Worm (Caenorhabditis elegans) whole organism, L3 larva: ENCODE results near the gene C18H2.5.
A peak's percentile ranks its signal among the peaks of the same experiment; 100 is the strongest.

Source experiments
- ZK546.5 ChIP-seq: sonication (generic microtip); optimal IDR thresholded peaks from 2 replicates; lab custom pipeline; 2017; ENCODE audit warnings: missing biosample characterization, missing genetic modification characterization
- aly-2 ChIP-seq: fragments of 150-350 bp; optimal IDR thresholded peaks from 2 replicates; lab custom pipeline; 2014; ENCODE audit warnings: missing biosample characterization, missing genetic modification characterization
- ama-1 ChIP-seq: fragments of 150-350 bp; optimal IDR thresholded peaks from 2 replicates; lab custom pipeline; 2018
- ceh-16 ChIP-seq: sonication (generic microtip); optimal IDR thresholded peaks from 2 replicates; lab custom pipeline; 2017; ENCODE audit warnings: missing biosample characterization, missing genetic modification characterization
- ceh-28 ChIP-seq: fragments of 150-350 bp; optimal IDR thresholded peaks from 2 replicates; lab custom pipeline; 2014; ENCODE audit warnings: missing biosample characterization, missing genetic modification reagents, missing genetic modification characterization
- ceh-82 ChIP-seq: fragments of 150-350 bp; optimal IDR thresholded peaks from 2 replicates; lab custom pipeline; 2014; ENCODE audit warnings: missing biosample characterization, missing genetic modification characterization
- ceh-9 ChIP-seq: sonication (generic microtip); optimal IDR thresholded peaks from 2 replicates; lab custom pipeline; 2018; ENCODE audit warnings: missing biosample characterization, missing genetic modification characterization
- daf-12 ChIP-seq: fragments of 150-350 bp; optimal IDR thresholded peaks from 2 replicates; lab custom pipeline; 2014; ENCODE audit warnings: missing biosample characterization, missing genetic modification reagents, missing genetic modification characterization
- egl-27 ChIP-seq: sonication (generic microtip); optimal IDR thresholded peaks from 4 replicates; lab custom pipeline; 2017; ENCODE audit warnings: missing biosample characterization, missing genetic modification reagents, missing genetic modification characterization
- egl-5 ChIP-seq: fragments of 150-350 bp; optimal IDR thresholded peaks from 2 replicates; lab custom pipeline; 2017; ENCODE audit warnings: missing biosample characterization, missing genetic modification reagents, missing genetic modification characterization, inconsistent platforms
- elt-1 ChIP-seq: fragments of 150-350 bp; optimal IDR thresholded peaks from 2 replicates; lab custom pipeline; 2014; ENCODE audit warnings: missing biosample characterization, missing genetic modification characterization
- elt-2 ChIP-seq: sonication (generic microtip); optimal IDR thresholded peaks from 2 replicates; lab custom pipeline; 2016; ENCODE audit warnings: missing genetic modification reagents, mild to moderate bottlenecking, missing genetic modification characterization, missing compliant biosample characterization
- elt-3 ChIP-seq, 3 experiments: fragments of 150-350 bp in 1 of 3; sonication (generic microtip) in 2 of 3; optimal IDR thresholded peaks; 2 replicates in 2 of 3; 4 replicates in 1 of 3; lab custom pipeline; 2014 to 2017; ENCODE audit warnings: missing biosample characterization in 3 of 3, missing genetic modification characterization in 3 of 3
- eor-1 ChIP-seq, 2 experiments: fragments of 150-350 bp; optimal IDR thresholded peaks; 2 replicates each; lab custom pipeline; 2014 to 2018; ENCODE audit warnings: missing biosample characterization in 2 of 2, missing genetic modification characterization in 2 of 2
- fkh-10 ChIP-seq: sonication (generic microtip); optimal IDR thresholded peaks from 2 replicates; lab custom pipeline; 2017; ENCODE audit warnings: missing biosample characterization, missing genetic modification reagents, missing genetic modification characterization
- fkh-2 ChIP-seq: fragments of 150-350 bp; optimal IDR thresholded peaks from 2 replicates; lab custom pipeline; 2014; ENCODE audit warnings: missing biosample characterization, missing genetic modification reagents, missing genetic modification characterization
- fos-1 ChIP-seq: fragments of 150-350 bp; optimal IDR thresholded peaks from 2 replicates; lab custom pipeline; 2014; ENCODE audit warnings: missing biosample characterization, missing genetic modification characterization
- hmg-11 ChIP-seq: sonication (generic microtip); optimal IDR thresholded peaks from 2 replicates; lab custom pipeline; 2016; ENCODE audit warnings: missing genetic modification characterization, missing compliant biosample characterization
- lin-15B ChIP-seq: fragments of 150-350 bp; optimal IDR thresholded peaks from 2 replicates; lab custom pipeline; 2014; ENCODE audit warnings: missing biosample characterization, missing genetic modification characterization
- lin-39 ChIP-seq: fragments of 150-350 bp; optimal IDR thresholded peaks from 2 replicates; lab custom pipeline; 2018; ENCODE audit warnings: missing biosample characterization, missing genetic modification reagents, missing genetic modification characterization
- lsy-12 ChIP-seq: sonication (generic microtip); optimal IDR thresholded peaks from 2 replicates; lab custom pipeline; 2016; ENCODE audit warnings: mild to moderate bottlenecking, missing genetic modification characterization, missing compliant biosample characterization
- mdl-1 ChIP-seq: fragments of 150-350 bp; optimal IDR thresholded peaks from 2 replicates; lab custom pipeline; 2014; ENCODE audit warnings: missing biosample characterization, missing genetic modification characterization
- mml-1 ChIP-seq: fragments of 150-350 bp; sonication (generic microtip); optimal IDR thresholded peaks from 3 replicates; lab custom pipeline; 2014; ENCODE audit warnings: missing biosample characterization, missing genetic modification characterization
- nfya-1 ChIP-seq: sonication (generic microtip); optimal IDR thresholded peaks from 2 replicates; lab custom pipeline; 2017; ENCODE audit warnings: missing genetic modification characterization, mild to moderate bottlenecking, missing compliant biosample characterization, antibody characterized with exemption, moderate library complexity; ENCODE audit not compliant: insufficient read depth
- nhr-11 ChIP-seq: fragments of 150-350 bp; optimal IDR thresholded peaks from 2 replicates; lab custom pipeline; 2014; ENCODE audit warnings: missing biosample characterization, missing genetic modification characterization
- nhr-12 ChIP-seq: fragments of 150-350 bp; optimal IDR thresholded peaks from 2 replicates; lab custom pipeline; 2014; ENCODE audit warnings: missing biosample characterization, missing genetic modification characterization
- nhr-23 ChIP-seq: fragments of 150-350 bp; optimal IDR thresholded peaks from 2 replicates; lab custom pipeline; 2014; ENCODE audit warnings: missing biosample characterization, missing genetic modification reagents, missing genetic modification characterization
- nhr-237 ChIP-seq: fragments of 150-350 bp; optimal IDR thresholded peaks from 2 replicates; lab custom pipeline; 2014; ENCODE audit warnings: missing biosample characterization, missing genetic modification characterization
- nhr-25 ChIP-seq: sonication (generic microtip); optimal IDR thresholded peaks from 2 replicates; lab custom pipeline; 2017; ENCODE audit warnings: missing biosample characterization, missing genetic modification characterization
- nhr-28 ChIP-seq: fragments of 150-350 bp; optimal IDR thresholded peaks from 2 replicates; lab custom pipeline; 2014; ENCODE audit warnings: missing biosample characterization, missing genetic modification characterization
- nhr-76 ChIP-seq: fragments of 150-350 bp; sonication (generic microtip); optimal IDR thresholded peaks from 5 replicates; lab custom pipeline; 2014; ENCODE audit warnings: missing biosample characterization, missing genetic modification characterization
- pha-4 ChIP-seq: fragments of 150-350 bp; optimal IDR thresholded peaks from 2 replicates; lab custom pipeline; 2014; ENCODE audit warnings: missing biosample characterization, missing genetic modification reagents, missing genetic modification characterization
- pqm-1 ChIP-seq: fragments of 150-350 bp; optimal IDR thresholded peaks from 2 replicates; lab custom pipeline; 2017; ENCODE audit warnings: missing biosample characterization, missing genetic modification characterization, inconsistent platforms
- sea-2 ChIP-seq: fragments of 150-350 bp; sonication (generic microtip); optimal IDR thresholded peaks from 4 replicates; lab custom pipeline; 2014; ENCODE audit warnings: missing biosample characterization, missing genetic modification reagents, missing genetic modification characterization
- skn-1 ChIP-seq: fragments of 150-350 bp; optimal IDR thresholded peaks from 2 replicates; lab custom pipeline; 2014; ENCODE audit warnings: missing biosample characterization, missing genetic modification characterization
- tbx-2 ChIP-seq: sonication (generic microtip); optimal IDR thresholded peaks from 2 replicates; lab custom pipeline; 2016; ENCODE audit warnings: mild to moderate bottlenecking, missing genetic modification characterization, missing compliant biosample characterization
- unc-39 ChIP-seq: sonication (generic microtip); optimal IDR thresholded peaks from 4 replicates; lab custom pipeline; 2017; ENCODE audit warnings: missing biosample characterization, missing genetic modification characterization
- unc-62 ChIP-seq: fragments of 150-350 bp; sonication (generic microtip); optimal IDR thresholded peaks from 4 replicates; lab custom pipeline; 2014; ENCODE audit warnings: missing biosample characterization, missing genetic modification reagents, missing genetic modification characterization
- zag-1 ChIP-seq: fragments of 150-350 bp; optimal IDR thresholded peaks from 2 replicates; lab custom pipeline; 2014; ENCODE audit warnings: missing biosample characterization, missing genetic modification characterization
- ztf-4 ChIP-seq: fragments of 150-350 bp; optimal IDR thresholded peaks from 2 replicates; lab custom pipeline; 2014; ENCODE audit warnings: missing biosample characterization, missing genetic modification characterization

Gene C18H2.5

ce11 chrIII:7726500-7726899 is 32.3 kb upstream of the C18H2.5 start:
- peak; percentile 65 for TF ChIP-seq pha-4 (tag; lab: Kevin White, UChicago)
- no peak for TF ChIP-seq elt-2 (tag; lab: Kevin White, UChicago)
- TF ChIP-seq hmg-11 (tag; lab: Kevin White, UChicago) = no peak
- no peak for TF ChIP-seq ceh-16 (tag; lab: Kevin White, UChicago)

ce11 chrIII:7725483-7726250 is 31.5 kb upstream of the C18H2.5 start:
- TF ChIP-seq fkh-10 (peak; percentile 28), lin-39 (tag; lab: Kevin White, UChicago) (peak; percentile 61), nfya-1 (tag; lab: Kevin White, UChicago) (peak; percentile 64), ceh-28 (no peak), hmg-11 (tag; lab: Kevin White, UChicago) (peak; percentile 31), ama-1 (lab: Kevin White, UChicago) (peak; percentile 17), egl-27 (tag; lab: Kevin White, UChicago) (no peak), elt-2 (tag; lab: Kevin White, UChicago) (no peak)

- TF ChIP-seq ceh-28 (no peak), nhr-28 (tag; lab: Kevin White, UChicago) (no peak), mdl-1 (tag; lab: Kevin White, UChicago) (no peak), daf-12 (no peak), skn-1 (no peak), unc-62 (no peak), ceh-82 (no peak), lsy-12 (tag; lab: Kevin White, UChicago) (no peak), tbx-2 (tag; lab: Kevin White, UChicago) (no peak), elt-3 (tag; optimal IDR thresholded peaks at IDR 0.05; lab: Kevin White, UChicago) (no peak), sea-2 (GFP tag; lab: Kevin White, UChicago) (no peak), nhr-12 (tag; lab: Kevin White, UChicago) (no peak), pqm-1 (tag; lab: Kevin White, UChicago) (no peak), fos-1 (tag; lab: Kevin White, UChicago) (no peak), nhr-11 (no peak), ZK546.5 (tag; lab: Kevin White, UChicago) (no peak), mml-1 (tag; lab: Kevin White, UChicago) (no peak), zag-1 (no peak), unc-39 (tag; lab: Kevin White, UChicago) (no peak), egl-5 (peak; percentile 19), elt-1 (peak; percentile 71), ceh-16 (tag; lab: Kevin White, UChicago) (no peak), nhr-25 (no peak), nfya-1 (tag; lab: Kevin White, UChicago) (peak; percentile 55), lin-39 (tag; lab: Kevin White, UChicago) (peak; percentile 30), nhr-23 (tag; lab: Kevin White, UChicago) (peak; percentile 11), nhr-76 (no peak)
These were observed 30.3 kb upstream of the C18H2.5 start for ce11 chrIII:7724433-7724832.

ce11 chrIII:7723412-7724068 is 29.4 kb upstream of the C18H2.5 start:
- peak; percentile 11 for TF ChIP-seq lin-39 (tag; lab: Kevin White, UChicago)
- no peak for TF ChIP-seq mml-1 (tag; lab: Kevin White, UChicago)
- TF ChIP-seq pha-4 (tag; lab: Kevin White, UChicago) = peak; percentile 4
- TF ChIP-seq nhr-23 (tag; lab: Kevin White, UChicago) = no peak
- peak; percentile 31 for TF ChIP-seq ceh-28
- TF ChIP-seq zag-1 = no peak
- TF ChIP-seq tbx-2 (tag; lab: Kevin White, UChicago) = no peak
- no peak for TF ChIP-seq eor-1 (tag; optimal IDR thresholded peaks at IDR 0.05; lab: Kevin White, UChicago)
- peak; percentile 61 for TF ChIP-seq nfya-1 (tag; lab: Kevin White, UChicago)
- TF ChIP-seq elt-1 = no peak
- no peak for TF ChIP-seq nhr-11
- TF ChIP-seq ama-1 (lab: Kevin White, UChicago) = peak; percentile 35
- TF ChIP-seq daf-12 = no peak
- TF ChIP-seq pqm-1 (tag; lab: Kevin White, UChicago) = no peak
- no peak for TF ChIP-seq sea-2 (GFP tag; lab: Kevin White, UChicago)
- TF ChIP-seq fkh-2 (tag; lab: Kevin White, UChicago) = no peak
- TF ChIP-seq unc-62 = no peak
- no peak for TF ChIP-seq mdl-1 (tag; lab: Kevin White, UChicago)
- TF ChIP-seq ceh-16 (tag; lab: Kevin White, UChicago) = no peak
- no peak for TF ChIP-seq fos-1 (tag; lab: Kevin White, UChicago)
- TF ChIP-seq unc-39 (tag; lab: Kevin White, UChicago) = no peak
- no peak for TF ChIP-seq nhr-76
- TF ChIP-seq skn-1 = no peak
- no peak for TF ChIP-seq ceh-9 (tag; lab: Kevin White, UChicago)
- no peak for TF ChIP-seq ztf-4 (tag; lab: Kevin White, UChicago)
- no peak for TF ChIP-seq elt-2 (tag; lab: Kevin White, UChicago)
- TF ChIP-seq fkh-10 = peak; percentile 18
- no peak for TF ChIP-seq egl-27 (tag; lab: Kevin White, UChicago)
- no peak for TF ChIP-seq nhr-12 (tag; lab: Kevin White, UChicago)
- no peak for TF ChIP-seq lin-15B (tag; lab: Kevin White, UChicago)
- TF ChIP-seq nhr-237 (tag; lab: Kevin White, UChicago) = no peak
- no peak for TF ChIP-seq nhr-28 (tag; lab: Kevin White, UChicago)
- no peak for TF ChIP-seq elt-3 (tag; optimal IDR thresholded peaks at IDR 0.05; lab: Kevin White, UChicago)
- no peak for TF ChIP-seq aly-2
- TF ChIP-seq ZK546.5 (tag; lab: Kevin White, UChicago) = no peak
